Worm (Caenorhabditis elegans): ENCODE results near the gene Y12A6A.1.
A peak's percentile ranks its signal among the peaks of the same experiment; 100 is the strongest.

The Y12A6A.1 gene

DNA sequence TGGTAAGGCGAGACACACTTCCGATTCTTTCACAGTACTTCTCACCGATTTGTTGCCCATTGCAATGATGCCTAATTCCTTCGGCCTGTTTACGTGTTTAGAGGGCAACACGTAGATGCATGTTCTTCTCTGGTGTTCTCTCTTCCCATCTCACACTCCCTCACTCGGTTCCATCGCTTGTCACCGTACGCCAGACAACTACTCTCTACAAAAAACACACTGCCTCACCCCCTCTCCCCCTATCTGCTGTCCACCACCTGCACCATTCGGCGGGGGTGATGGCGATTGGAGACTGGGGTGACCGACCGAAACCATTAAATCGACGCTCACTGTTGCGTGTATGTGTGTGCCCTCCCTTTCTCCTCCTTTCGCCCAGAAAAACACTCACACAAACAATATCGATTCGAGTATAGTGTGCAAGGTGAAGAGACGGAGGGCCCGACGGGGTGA is 37.6 kb downstream of the Y12A6A.1 start (continued):
- TF ChIP-seq ets-5 (GFP tag; IDR thresholded peaks at IDR 0.05) = no peak
- TF ChIP-seq mep-1 (tag; optimal IDR thresholded peaks at IDR 0.05) = peak; percentile 21
- peak; percentile 46 for TF ChIP-seq nhr-90 (tag; optimal IDR thresholded peaks at IDR 0.05; ENCODE audit: poor library complexity)
- TF ChIP-seq pax-3 (tag; optimal IDR thresholded peaks at IDR 0.05) = no peak
- TF ChIP-seq xbp-1 (tag; optimal IDR thresholded peaks at IDR 0.05) = no peak
- TF ChIP-seq ztf-11 (tag; optimal IDR thresholded peaks at IDR 0.05) = peak in 1 of 2 experiments; percentile 70
- no peak for TF ChIP-seq isw-1 (GFP tag; IDR thresholded peaks at IDR 0.05)
- TF ChIP-seq lin-14 (GFP tag; optimal IDR thresholded peaks at IDR 0.05) = peak; percentile 85

DNA sequence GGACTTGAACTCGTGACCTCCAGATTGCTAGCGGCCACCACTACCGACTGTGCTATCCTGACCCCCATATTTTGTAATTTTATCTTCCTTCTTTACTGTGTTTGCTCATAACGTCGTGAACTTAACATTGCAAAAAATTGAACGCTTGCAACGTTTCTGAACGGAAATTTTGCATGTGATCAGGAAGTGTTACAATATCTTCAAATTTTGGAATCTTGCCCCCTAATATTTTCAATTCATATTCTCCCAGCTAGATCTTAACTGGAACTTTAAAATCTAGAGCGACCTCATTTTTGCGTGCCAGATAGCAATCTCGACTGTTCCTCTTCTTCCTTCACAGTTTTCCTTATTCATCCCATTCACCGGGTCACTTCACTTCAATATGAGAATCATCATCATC is 39.7 kb downstream of the Y12A6A.1 start, which contains the start of gene F54B11.10:
Gene F54B11.10, plus strand, starts transcription at position 301 of the 400 bp plus-strand sequence.
- no peak for TF ChIP-seq egl-13 (tag; optimal IDR thresholded peaks at IDR 0.05)
- TF ChIP-seq xbp-1 (tag; optimal IDR thresholded peaks at IDR 0.05) = no peak
- no peak for TF ChIP-seq alr-1 (tag; optimal IDR thresholded peaks at IDR 0.05; ENCODE audit: borderline replicate concordance)
- no peak for TF ChIP-seq lin-15B (tag; optimal IDR thresholded peaks at IDR 0.05)
- TF ChIP-seq blmp-1 (tag; optimal IDR thresholded peaks at IDR 0.05) = no peak
- no peak for TF ChIP-seq fkh-10 (GFP tag; optimal IDR thresholded peaks at IDR 0.05)
- no peak for TF ChIP-seq sup-37 (GFP tag; optimal IDR thresholded peaks at IDR 0.05)
- no peak for TF ChIP-seq unc-30 (tag; optimal IDR thresholded peaks at IDR 0.05)
- TF ChIP-seq nhr-84 (tag; optimal IDR thresholded peaks at IDR 0.05) = no peak
- no peak for TF ChIP-seq pqm-1 (tag; optimal IDR thresholded peaks at IDR 0.05)
- TF ChIP-seq lin-39 (tag; optimal IDR thresholded peaks at IDR 0.05) = no peak
- no peak for TF ChIP-seq nhr-71 (tag; optimal IDR thresholded peaks at IDR 0.05)
- no peak for TF ChIP-seq C34B4.2 (tag; optimal IDR thresholded peaks at IDR 0.05)
- TF ChIP-seq vab-15 (tag; optimal IDR thresholded peaks at IDR 0.05) = no peak
- no peak for TF ChIP-seq dsc-1 (tag; optimal IDR thresholded peaks at IDR 0.05)

DNA sequence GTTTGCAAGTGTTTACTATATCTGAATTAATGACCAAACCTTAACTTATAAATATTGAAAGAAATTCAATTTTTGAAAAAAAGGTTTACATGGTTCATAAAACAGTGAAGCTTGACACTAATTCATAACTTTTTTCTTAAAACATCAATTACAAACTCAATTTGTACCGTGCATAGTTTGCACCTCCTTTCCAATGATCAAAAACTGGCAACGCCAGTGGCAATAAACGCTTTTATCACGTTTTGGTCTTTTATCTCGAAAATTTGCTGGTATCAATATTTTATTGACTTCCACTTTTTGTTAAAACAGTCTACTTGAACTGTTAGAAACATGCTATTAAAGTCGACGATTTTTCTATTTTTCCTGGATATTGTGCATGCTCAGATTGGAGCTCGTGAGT is 43.0 kb downstream of the Y12A6A.1 start, which contains the start of gene F54B11.11:
Gene F54B11.11, plus strand, starts transcription at position 301 of the 400 bp plus-strand sequence.
- TF ChIP-seq Y116A8C.19 (tag; optimal IDR thresholded peaks at IDR 0.05; ENCODE audit: borderline replicate concordance) = no peak
- peak; percentile 33 for TF ChIP-seq nhr-85 (tag)
- TF ChIP-seq efl-3 (GFP tag; optimal IDR thresholded peaks at IDR 0.05) = no peak
- TF ChIP-seq egl-13 (tag; optimal IDR thresholded peaks at IDR 0.05) = no peak

DNA sequence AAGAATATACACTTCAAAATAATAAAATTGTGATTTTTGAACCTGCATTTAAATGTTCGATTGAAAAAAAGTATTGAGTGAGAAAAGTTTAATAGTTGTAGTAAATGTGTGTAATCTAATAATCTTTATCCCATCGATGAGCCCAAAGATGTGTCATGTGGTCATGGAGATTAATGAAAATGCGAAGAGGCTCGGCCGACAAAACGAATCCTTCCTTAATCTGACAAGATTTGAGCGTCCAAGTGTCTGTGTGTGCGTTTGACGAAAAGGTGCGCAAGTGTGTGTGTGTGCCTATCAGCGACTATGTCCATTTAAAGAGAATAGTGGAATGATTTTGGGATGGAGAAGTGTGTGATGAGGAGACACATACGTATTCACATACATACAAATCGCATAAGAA is 47.5 kb downstream of the Y12A6A.1 start:
- no peak for TF ChIP-seq rnt-1 (tag; optimal IDR thresholded peaks at IDR 0.05)
- TF ChIP-seq dsc-1 (tag; optimal IDR thresholded peaks at IDR 0.05) = peak; percentile 92
- TF ChIP-seq sox-4 (tag; optimal IDR thresholded peaks at IDR 0.05) = peak; percentile 28
- TF ChIP-seq pax-3 (tag; optimal IDR thresholded peaks at IDR 0.05) = peak; percentile 34
- TF ChIP-seq egl-13 (tag; optimal IDR thresholded peaks at IDR 0.05) = peak; percentile 17
- peak; percentile 6 for TF ChIP-seq nhr-47 (tag; optimal IDR thresholded peaks at IDR 0.05)
- no peak for TF ChIP-seq ceh-63 (GFP tag; optimal IDR thresholded peaks at IDR 0.05)
- TF ChIP-seq ets-5 (GFP tag; IDR thresholded peaks at IDR 0.05) = no peak
- peak; percentile 6 for TF ChIP-seq fkh-8 (tag; optimal IDR thresholded peaks at IDR 0.05)
